Worm (Caenorhabditis elegans) whole organism, L4 larva: Measurements from ENCODE around the gene Y34B4A.7.

Source experiments
- D1046.2 ChIP-seq: fragments of 200-800 bp; sonication (Bioruptor generic); IDR thresholded peaks from 2 replicates; pipeline ENCODE4 v1.3.6; 2022; ENCODE audit warnings: missing genetic modification characterization, missing compliant biosample characterization
- F26F4.8 ChIP-seq: fragments of 200-800 bp; sonication (Bioruptor generic); conservative IDR thresholded peaks from 2 replicates; pipeline ENCODE4 v1.3.6; 2022; ENCODE audit warnings: missing genetic modification characterization, missing compliant biosample characterization
- F37D6.2 ChIP-seq: sonication (generic microtip); optimal IDR thresholded peaks from 2 replicates; lab custom pipeline; 2016; ENCODE audit warnings: mild to moderate bottlenecking, missing genetic modification characterization, missing compliant biosample characterization
- F49E8.2 ChIP-seq: sonication (generic microtip); optimal IDR thresholded peaks from 2 replicates; lab custom pipeline; 2016; ENCODE audit warnings: missing compliant biosample characterization, mild to moderate bottlenecking, missing genetic modification characterization, borderline replicate concordance
- R02D3.7 ChIP-seq: fragments of 150-350 bp; sonication (generic microtip); optimal IDR thresholded peaks from 3 replicates; lab custom pipeline; 2014; ENCODE audit warnings: missing biosample characterization, missing genetic modification characterization
- Y48G9A.11 ChIP-seq: fragments of 200-800 bp; sonication (Bioruptor generic); IDR thresholded peaks from 2 replicates; pipeline ENCODE4 v1.3.6; 2022; ENCODE audit warnings: missing genetic modification reagents, missing genetic modification characterization, missing compliant biosample characterization
- aha-1 ChIP-seq: fragments of 150-350 bp; peaks from one replicate; lab custom pipeline; 2014; ENCODE audit warnings: missing biosample characterization, missing genetic modification characterization
- ama-1 ChIP-seq: fragments of 150-350 bp; optimal IDR thresholded peaks from 2 replicates; lab custom pipeline; 2014; ENCODE audit warnings: inconsistent platforms, mixed read lengths
- ceh-32 ChIP-seq: sonication (generic microtip); optimal IDR thresholded peaks from 2 replicates; lab custom pipeline; 2016; ENCODE audit warnings: mild to moderate bottlenecking, missing genetic modification characterization, missing compliant biosample characterization; ENCODE audit not compliant: poor library complexity
- ctbp-1 ChIP-seq: fragments of 200-800 bp; sonication (Bioruptor generic); IDR thresholded peaks from 2 replicates; pipeline ENCODE4 v1.3.6; 2022; ENCODE audit warnings: missing genetic modification reagents, missing genetic modification characterization, missing compliant biosample characterization
- daf-16 ChIP-seq, 3 experiments: sonication (generic microtip); optimal IDR thresholded peaks; 2 replicates each; lab custom pipeline; 2016 to 2017; ENCODE audit warnings: missing genetic modification characterization in 3 of 3, missing genetic modification reagents in 3 of 3, mild to moderate bottlenecking in 2 of 3, missing compliant biosample characterization in 2 of 3, missing biosample characterization in 1 of 3, moderate library complexity in 1 of 3
- dmd-9 ChIP-seq: fragments of 200-800 bp; sonication (Bioruptor generic); IDR thresholded peaks from 2 replicates; pipeline ENCODE4 v1.3.6; 2022; ENCODE audit warnings: missing genetic modification reagents, missing genetic modification characterization, missing compliant biosample characterization
- gei-8 ChIP-seq: fragments of 200-800 bp; sonication (Bioruptor generic); optimal IDR thresholded peaks from 2 replicates; lab custom pipeline; 2018; ENCODE audit warnings: mild to moderate bottlenecking, missing genetic modification characterization, missing compliant biosample characterization
- hif-1 ChIP-seq, 2 experiments: sonication (generic microtip); optimal IDR thresholded peaks; 2 replicates each; lab custom pipeline; 2016 to 2017; ENCODE audit warnings: missing compliant biosample characterization in 2 of 2, missing genetic modification characterization in 2 of 2, missing genetic modification reagents in 2 of 2, missing genotype in 2 of 2, mild to moderate bottlenecking in 1 of 2
- hlh-30 ChIP-seq: sonication (generic microtip); optimal IDR thresholded peaks from 2 replicates; lab custom pipeline; 2017; ENCODE audit warnings: antibody characterized with exemption, mild to moderate bottlenecking, missing genetic modification characterization, missing compliant biosample characterization; ENCODE audit not compliant: insufficient read depth
- lin-13 ChIP-seq: fragments of 150-350 bp; optimal IDR thresholded peaks from 2 replicates; lab custom pipeline; 2014; ENCODE audit warnings: missing biosample characterization, missing genetic modification reagents, missing genetic modification characterization
- lir-3 ChIP-seq: sonication (generic microtip); optimal IDR thresholded peaks from 2 replicates; lab custom pipeline; 2016; ENCODE audit warnings: mild to moderate bottlenecking, missing genetic modification characterization, missing compliant biosample characterization
- saeg-2 ChIP-seq: fragments of 200-800 bp; sonication (Bioruptor generic); IDR thresholded peaks from 2 replicates; pipeline ENCODE4 v1.3.6; 2022; ENCODE audit warnings: missing genetic modification reagents, missing genetic modification characterization, missing compliant biosample characterization
- skn-1 ChIP-seq: fragments of 150-350 bp; optimal IDR thresholded peaks from 2 replicates; lab custom pipeline; 2014; ENCODE audit warnings: missing biosample characterization, missing genetic modification characterization
- spr-1 ChIP-seq: sonication (generic microtip); optimal IDR thresholded peaks from 2 replicates; lab custom pipeline; 2016; ENCODE audit warnings: mild to moderate bottlenecking, missing genetic modification characterization, missing compliant biosample characterization
- spr-3 ChIP-seq: fragments of 200-800 bp; sonication (Bioruptor generic); optimal IDR thresholded peaks from 2 replicates; lab custom pipeline; 2018; ENCODE audit warnings: mild to moderate bottlenecking, missing genetic modification characterization, missing compliant biosample characterization
- unc-62 ChIP-seq, 3 experiments: fragments of 150-350 bp in 1 of 3; sonication (generic microtip); optimal IDR thresholded peaks in 2 of 3; peaks in 1 of 3; 1 replicate in 1 of 3; 2 replicates in 2 of 3; lab custom pipeline; 2014 to 2017; ENCODE audit warnings: missing biosample characterization in 3 of 3, missing genetic modification characterization in 3 of 3, missing genetic modification reagents in 3 of 3, missing genotype in 1 of 3
- zag-1 ChIP-seq: fragments of 150-350 bp; optimal IDR thresholded peaks from 2 replicates; lab custom pipeline; 2014; ENCODE audit warnings: missing biosample characterization, missing genetic modification characterization
- zip-11 ChIP-seq: fragments of 200-800 bp; sonication (Bioruptor generic); IDR thresholded peaks from 2 replicates; pipeline ENCODE4 v1.3.6; 2022; ENCODE audit warnings: missing genetic modification characterization, missing compliant biosample characterization
- ztf-7 ChIP-seq: fragments of 150-350 bp; optimal IDR thresholded peaks from 2 replicates; lab custom pipeline; 2014; ENCODE audit warnings: missing biosample characterization, missing genetic modification characterization

Gene Y34B4A.7

DNA sequence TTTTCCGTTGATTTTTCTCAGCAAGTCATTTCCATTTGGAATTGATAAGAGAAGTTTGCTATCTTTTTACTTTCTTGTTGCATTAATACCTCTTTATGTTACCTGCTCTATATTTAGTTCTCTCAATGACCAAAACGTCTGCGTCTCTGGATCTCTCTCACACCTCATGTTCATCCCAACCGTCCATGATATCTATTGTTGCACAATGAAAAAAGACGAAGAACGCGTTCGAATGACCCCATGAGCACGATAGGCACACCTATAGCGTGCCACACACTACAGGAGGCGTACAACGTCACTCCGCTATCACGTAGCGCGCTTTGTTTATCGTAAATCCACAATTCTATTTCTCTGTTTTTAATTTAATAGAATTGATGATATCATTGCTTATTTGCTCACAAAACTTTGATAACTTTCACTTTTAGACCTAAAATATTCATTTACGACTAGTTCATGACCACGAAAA lies 35.1 kb downstream of the Y34B4A.7 start, which contains the start of gene Y34B4A.2 (continued):
- TF ChIP-seq daf-16 (GFP tag; optimal IDR thresholded peaks at IDR 0.05; lab: Kevin White, UChicago) (no peak), daf-16 (tag; optimal IDR thresholded peaks at IDR 0.05; lab: Kevin White, UChicago) (peak; percentile 86), R02D3.7 (tag; lab: Kevin White, UChicago) (peak; percentile 36)

DNA sequence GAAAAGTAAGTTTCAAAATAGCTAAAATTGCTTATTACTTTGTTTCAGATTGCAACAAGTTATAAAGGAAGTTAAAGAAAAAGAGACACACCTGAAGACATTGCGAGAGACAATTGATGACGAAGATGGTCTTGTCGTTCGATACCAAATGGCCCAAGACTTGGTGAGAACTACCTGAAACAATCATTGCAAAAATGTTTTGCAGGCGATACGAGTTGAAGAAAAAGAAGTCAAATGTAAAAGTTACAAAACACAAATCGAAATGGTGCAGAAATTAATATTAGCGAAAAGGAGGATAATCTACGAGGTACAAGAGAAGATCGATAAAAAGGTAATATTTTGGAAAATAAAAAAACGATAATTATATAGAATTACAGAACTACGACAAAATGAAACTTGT lies 35.5 kb downstream of the Y34B4A.7 start, which contains the start of gene rga-8:
TSS of gene rga-8 (minus strand) at position 101 of the 400 bp plus-strand sequence.
- TF ChIP-seq unc-62 (GFP tag; optimal IDR thresholded peaks at IDR 0.05 in 1 of 2; lab: Kevin White, UChicago) (peak in 1 of 2 experiments; percentile 1), unc-62 (tag; optimal IDR thresholded peaks at IDR 0.05; lab: Kevin White, UChicago) (no peak), lin-13 (GFP tag; lab: Kevin White, UChicago) (no peak), D1046.2 (GFP tag; lab: Robert Waterston, UW) (no peak), F37D6.2 (tag; lab: Kevin White, UChicago) (no peak), daf-16 (GFP tag; optimal IDR thresholded peaks at IDR 0.05; lab: Kevin White, UChicago) (no peak), daf-16 (tag; optimal IDR thresholded peaks at IDR 0.05; lab: Kevin White, UChicago) (no peak), ama-1 (lab: Kevin White, UChicago) (no peak)
- TF ChIP-seq, all 104 proteins: peak for 1

DNA sequence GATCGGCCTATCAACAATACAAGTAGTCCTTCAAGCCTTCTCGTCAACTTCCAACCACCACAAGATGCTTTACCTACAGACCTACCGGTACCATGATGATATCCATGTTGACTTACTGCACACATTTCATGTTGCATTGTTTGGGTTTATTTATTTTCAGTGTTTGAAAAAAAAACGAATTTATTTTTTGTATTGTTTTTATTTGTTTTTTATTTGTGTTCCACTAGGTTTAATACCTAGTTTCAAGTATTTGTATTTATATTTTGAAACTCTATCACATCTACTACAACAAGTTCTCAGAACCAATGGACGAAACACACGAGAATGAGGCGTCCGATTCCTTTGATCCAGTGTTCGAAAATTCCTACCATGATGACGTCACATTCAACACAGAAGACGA lies 39.4 kb downstream of the Y34B4A.7 start, which contains the start of gene vps-41:
TSS of gene vps-41 (plus strand) at position 301 of the 400 bp plus-strand sequence.
- TF ChIP-seq gei-8 (GFP tag; lab: Kevin White, UChicago): no peak
- no peak for TF ChIP-seq F49E8.2 (tag; lab: Kevin White, UChicago)
- TF ChIP-seq skn-1 (tag; lab: Kevin White, UChicago): no peak
- no peak for TF ChIP-seq daf-16 (GFP tag; optimal IDR thresholded peaks at IDR 0.05; lab: Kevin White, UChicago)
- TF ChIP-seq daf-16 (tag; optimal IDR thresholded peaks at IDR 0.05; lab: Kevin White, UChicago): no peak
- TF ChIP-seq spr-3 (GFP tag; lab: Kevin White, UChicago): no peak
- TF ChIP-seq F26F4.8 (GFP tag; lab: Robert Waterston, UW): no peak
- no peak for TF ChIP-seq spr-1 (tag; lab: Kevin White, UChicago)
- TF ChIP-seq Y48G9A.11: no peak
- no peak for TF ChIP-seq R02D3.7 (tag; lab: Kevin White, UChicago)
- TF ChIP-seq lir-3 (tag; lab: Kevin White, UChicago): no peak
- no peak for TF ChIP-seq dmd-9 (GFP tag; lab: Robert Waterston, UW)
- no peak for TF ChIP-seq ctbp-1 (GFP tag; lab: Robert Waterston, UW)
- TF ChIP-seq ztf-7 (tag; lab: Kevin White, UChicago): no peak
- TF ChIP-seq saeg-2 (GFP tag; lab: Robert Waterston, UW): no peak
- TF ChIP-seq zip-11 (GFP tag; lab: Robert Waterston, UW): no peak
- TF ChIP-seq lin-13 (GFP tag; lab: Kevin White, UChicago): no peak

DNA sequence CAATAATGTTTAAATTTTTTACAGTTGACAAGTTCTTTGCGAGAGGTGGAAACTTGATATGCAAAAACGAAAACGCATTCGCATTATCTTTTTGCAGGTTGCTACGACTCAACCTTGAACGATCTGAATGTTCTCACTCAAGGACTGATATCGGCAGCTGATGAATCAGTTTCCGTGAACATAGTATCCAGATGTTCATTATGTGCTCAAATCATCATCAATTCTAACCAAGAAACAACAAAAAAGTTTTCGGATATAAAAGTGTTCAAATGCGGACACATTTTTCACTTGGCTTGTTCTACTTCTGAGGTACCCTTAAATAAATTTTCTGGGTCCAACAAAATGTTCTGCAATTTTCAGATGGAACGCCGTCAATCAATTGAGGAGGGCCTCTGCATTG lies 45.0 kb downstream of the Y34B4A.7 start:
- TF ChIP-seq hif-1 (tag; optimal IDR thresholded peaks at IDR 0.05; lab: Kevin White, UChicago) (no peak), aha-1 (tag; lab: Kevin White, UChicago) (peak; percentile 65), unc-62 (GFP tag; optimal IDR thresholded peaks at IDR 0.05 in 1 of 2; lab: Kevin White, UChicago) (peak in 1 of 2 experiments; percentile 95), unc-62 (tag; optimal IDR thresholded peaks at IDR 0.05; lab: Kevin White, UChicago) (no peak)

DNA sequence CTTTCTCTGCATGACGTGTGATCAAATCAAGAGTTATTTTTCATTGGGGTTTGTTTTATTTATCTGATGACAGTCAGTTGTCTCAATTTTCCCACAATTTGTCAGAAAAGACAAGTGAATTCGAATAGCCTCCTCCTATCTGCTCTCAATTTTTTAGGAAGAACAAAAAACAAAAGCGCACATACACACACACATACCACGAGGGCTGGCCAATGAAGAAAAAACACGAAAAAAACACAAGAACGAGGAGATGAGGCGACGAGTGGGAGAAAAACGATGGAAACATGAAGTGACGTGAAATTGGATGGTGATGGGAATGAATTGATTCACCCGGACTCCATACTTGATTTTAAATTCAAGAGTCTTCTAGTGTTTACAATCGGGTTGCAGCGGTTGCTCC lies 49.7 kb downstream of the Y34B4A.7 start:
- TF ChIP-seq zag-1 (tag; lab: Kevin White, UChicago) (no peak), hif-1 (tag; optimal IDR thresholded peaks at IDR 0.05; lab: Kevin White, UChicago) (peak in 1 of 2 experiments; percentile 5), hlh-30 (tag; lab: Kevin White, UChicago) (peak; percentile 50), ceh-32 (tag; lab: Kevin White, UChicago) (no peak), spr-3 (GFP tag; lab: Kevin White, UChicago) (no peak)
- TF ChIP-seq, all 104 proteins: peak for 2
